Worm (Caenorhabditis elegans) whole organism, mixed stage, embryonic: ENCODE data around the gene pcp-3.

Experiments
- M03D4.4 ChIP-seq: sonication (generic microtip); optimal IDR thresholded peaks from 2 replicates; lab custom pipeline; 2017; ENCODE audit warnings: mild to moderate bottlenecking, missing genetic modification characterization, missing compliant biosample characterization
- elt-3 ChIP-seq: fragments of 150-350 bp; optimal IDR thresholded peaks from 2 replicates; lab custom pipeline; 2014; ENCODE audit warnings: missing biosample characterization, missing genetic modification characterization
- lin-13 ChIP-seq: fragments of 150-350 bp; optimal IDR thresholded peaks from 2 replicates; lab custom pipeline; 2014; ENCODE audit warnings: missing biosample characterization, missing genetic modification characterization
- mep-1 ChIP-seq: fragments of 150-350 bp; optimal IDR thresholded peaks from 2 replicates; lab custom pipeline; 2017; ENCODE audit warnings: missing biosample characterization, missing genetic modification reagents, missing genetic modification characterization, inconsistent platforms
- nhr-12 ChIP-seq: fragments of 150-350 bp; optimal IDR thresholded peaks from 2 replicates; lab custom pipeline; 2014; ENCODE audit warnings: missing biosample characterization, missing genetic modification characterization
- unc-120 ChIP-seq: sonication (generic microtip); optimal IDR thresholded peaks from 2 replicates; lab custom pipeline; 2017; ENCODE audit warnings: missing genetic modification characterization, missing compliant biosample characterization; ENCODE audit not compliant: poor library complexity, severe bottlenecking
- ztf-11 ChIP-seq: fragments of 150-350 bp; optimal IDR thresholded peaks from 2 replicates; lab custom pipeline; 2014; ENCODE audit warnings: missing biosample characterization, missing genetic modification characterization

DNA sequence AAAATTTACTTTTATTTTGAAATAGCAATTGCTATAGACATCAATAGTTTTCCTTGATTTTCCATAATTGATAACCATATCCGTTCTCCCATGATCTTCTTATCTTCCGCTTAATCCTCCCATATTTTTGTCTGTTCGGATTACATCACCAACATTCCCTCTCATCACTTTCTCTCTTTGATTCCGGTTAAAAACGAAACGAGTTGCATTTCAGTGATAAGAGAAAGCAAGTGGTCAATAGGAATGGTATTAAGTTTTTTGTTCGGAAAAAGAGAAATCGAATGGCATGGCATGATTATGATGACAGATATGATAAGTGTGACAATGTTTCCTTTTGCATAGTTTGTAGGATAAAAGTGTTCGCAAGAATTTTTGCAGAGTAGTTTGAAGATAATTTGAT lies 46.8 kb downstream of the pcp-3 start:
- TF ChIP-seq M03D4.4 (tag; lab: Kevin White, UChicago) (no peak), elt-3 (no peak), ztf-11 (no peak), nhr-12 (tag; lab: Kevin White, UChicago) (no peak), lin-13 (tag; lab: Kevin White, UChicago) (no peak), mep-1 (tag; lab: Kevin White, UChicago) (no peak), unc-120 (tag; lab: Kevin White, UChicago) (no peak)
